Worm (Caenorhabditis elegans): ENCODE results near the gene sftb-6.
"Not testable (repeated sequence)": the region's sequence is repeated elsewhere in the genome, so short reads cannot be mapped to it uniquely, and the experiment has no call there.

sftb-6 gene

ce11 chrII:76662-77061 is 21.5 kb upstream of the sftb-6 start:
- no peak for TF ChIP-seq hmg-4 (GFP tag; optimal IDR thresholded peaks at IDR 0.05)
- no peak for TF ChIP-seq ceh-13 (GFP tag; optimal IDR thresholded peaks at IDR 0.05)
- TF ChIP-seq F13C5.2 (tag; optimal IDR thresholded peaks at IDR 0.05) = no peak
- no peak for TF ChIP-seq tra-4 (tag; optimal IDR thresholded peaks at IDR 0.05)
- TF ChIP-seq sea-1 (GFP tag; conservative IDR thresholded peaks at IDR 0.05) = no peak
- no peak for TF ChIP-seq ets-7 (tag; optimal IDR thresholded peaks at IDR 0.05)
- no peak for TF ChIP-seq hnd-1 (tag; optimal IDR thresholded peaks at IDR 0.05)
- no peak for TF ChIP-seq pes-1 (GFP tag; IDR thresholded peaks at IDR 0.05)
- no peak for TF ChIP-seq tbx-11 (GFP tag; IDR thresholded peaks at IDR 0.05)
- no peak for TF ChIP-seq hmbx-1 (tag; optimal IDR thresholded peaks at IDR 0.05)

DNA sequence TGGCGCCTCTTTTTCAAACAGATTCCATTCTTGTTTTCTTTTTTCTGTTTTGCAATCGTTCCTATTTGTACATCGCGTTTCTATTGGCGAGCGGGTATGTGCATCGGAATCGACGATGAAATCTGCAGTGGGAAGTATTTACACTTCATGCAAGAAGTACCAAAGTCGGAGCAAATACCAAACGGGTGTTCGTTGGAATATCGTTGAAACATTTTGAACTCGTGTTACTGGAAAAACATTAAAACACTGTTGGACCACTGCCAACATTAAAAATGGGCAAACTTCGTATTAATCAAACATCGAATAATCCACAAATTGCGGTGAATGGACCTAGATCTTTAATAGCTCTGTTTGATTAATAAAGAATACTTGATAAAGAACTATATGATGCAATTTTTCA is 19.0 kb upstream of the sftb-6 start, which contains the start of gene C23H3.9:
Gene C23H3.9 (minus strand): TSS at position 101 of the 400 bp plus-strand sequence.
- TF ChIP-seq ama-1 (optimal IDR thresholded peaks at IDR 0.05) = no peak
- TF ChIP-seq tra-4 (tag; optimal IDR thresholded peaks at IDR 0.05) = no peak
- TF ChIP-seq flt-1 (GFP tag; IDR thresholded peaks at IDR 0.05) = no peak
- no peak for TF ChIP-seq ets-7 (tag; optimal IDR thresholded peaks at IDR 0.05)
- TF ChIP-seq F13C5.2 (tag; optimal IDR thresholded peaks at IDR 0.05) = no peak
- TF ChIP-seq ceh-13 (GFP tag; optimal IDR thresholded peaks at IDR 0.05) = no peak
- no peak for TF ChIP-seq tbx-11 (GFP tag; IDR thresholded peaks at IDR 0.05)
- no peak for TF ChIP-seq B0310.2 (tag; optimal IDR thresholded peaks at IDR 0.05)
- no peak for TF ChIP-seq tbx-37 (GFP tag; conservative IDR thresholded peaks at IDR 0.05)
- no peak for TF ChIP-seq scrt-1 (GFP tag; IDR thresholded peaks at IDR 0.05)
- TF ChIP-seq hnd-1 (tag; optimal IDR thresholded peaks at IDR 0.05) = no peak
- no peak for TF ChIP-seq hmg-4 (GFP tag; optimal IDR thresholded peaks at IDR 0.05)
- TF ChIP-seq ceh-36 (tag; optimal IDR thresholded peaks at IDR 0.05) = no peak
- no peak for TF ChIP-seq pes-1 (GFP tag; IDR thresholded peaks at IDR 0.05)

ce11 chrII:84134-84533 is 14.1 kb upstream of the sftb-6 start, which contains the start of gene C50D2.6:
C50D2.6 (plus strand) TSS chrII:84434.
- TF ChIP-seq pes-1 (GFP tag; IDR thresholded peaks at IDR 0.05) = no peak
- TF ChIP-seq F13C5.2 (tag; optimal IDR thresholded peaks at IDR 0.05) = no peak
- TF ChIP-seq aly-1 (tag; optimal IDR thresholded peaks at IDR 0.05) = no peak
- no peak for TF ChIP-seq hnd-1 (tag; optimal IDR thresholded peaks at IDR 0.05)
- no peak for TF ChIP-seq ceh-36 (tag; optimal IDR thresholded peaks at IDR 0.05)
- no peak for TF ChIP-seq tbx-37 (GFP tag; conservative IDR thresholded peaks at IDR 0.05)
- no peak for TF ChIP-seq flt-1 (GFP tag; IDR thresholded peaks at IDR 0.05)
- TF ChIP-seq scrt-1 (GFP tag; IDR thresholded peaks at IDR 0.05) = no peak
- no peak for TF ChIP-seq tra-4 (tag; optimal IDR thresholded peaks at IDR 0.05)
- no peak for TF ChIP-seq B0310.2 (tag; optimal IDR thresholded peaks at IDR 0.05)
- no peak for TF ChIP-seq sea-1 (GFP tag; conservative IDR thresholded peaks at IDR 0.05)
- no peak for TF ChIP-seq tbx-11 (GFP tag; IDR thresholded peaks at IDR 0.05)
- no peak for TF ChIP-seq ets-7 (tag; optimal IDR thresholded peaks at IDR 0.05)
- no peak for TF ChIP-seq hmbx-1 (tag; optimal IDR thresholded peaks at IDR 0.05)
- no peak for TF ChIP-seq ceh-13 (GFP tag; optimal IDR thresholded peaks at IDR 0.05)
- no peak for TF ChIP-seq hmg-4 (GFP tag; optimal IDR thresholded peaks at IDR 0.05)
- TF ChIP-seq ama-1 (optimal IDR thresholded peaks at IDR 0.05) = no peak

DNA sequence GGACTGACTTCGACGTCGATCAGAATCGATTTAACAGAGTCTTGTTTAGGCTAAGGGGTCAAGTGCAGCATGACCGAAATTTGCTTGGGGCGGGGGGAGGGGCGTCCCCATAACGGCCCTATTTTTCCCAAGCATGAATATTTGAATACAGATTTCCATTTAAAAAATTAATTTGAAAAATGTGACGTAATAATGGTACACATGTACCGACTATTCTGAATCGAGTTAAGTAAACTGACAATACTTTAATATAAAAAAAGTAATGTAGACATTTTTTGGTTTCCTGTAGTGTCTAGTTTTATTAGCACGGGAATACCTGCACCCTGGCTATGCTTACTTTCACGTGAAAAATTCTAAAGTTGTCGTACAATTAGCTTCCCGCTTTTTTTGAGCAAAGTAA is 11.4 kb upstream of the sftb-6 start:
- TF ChIP-seq tbx-37 (GFP tag; conservative IDR thresholded peaks at IDR 0.05) (no peak), F13C5.2 (tag; optimal IDR thresholded peaks at IDR 0.05) (no peak), ama-1 (optimal IDR thresholded peaks at IDR 0.05) (no peak)

DNA sequence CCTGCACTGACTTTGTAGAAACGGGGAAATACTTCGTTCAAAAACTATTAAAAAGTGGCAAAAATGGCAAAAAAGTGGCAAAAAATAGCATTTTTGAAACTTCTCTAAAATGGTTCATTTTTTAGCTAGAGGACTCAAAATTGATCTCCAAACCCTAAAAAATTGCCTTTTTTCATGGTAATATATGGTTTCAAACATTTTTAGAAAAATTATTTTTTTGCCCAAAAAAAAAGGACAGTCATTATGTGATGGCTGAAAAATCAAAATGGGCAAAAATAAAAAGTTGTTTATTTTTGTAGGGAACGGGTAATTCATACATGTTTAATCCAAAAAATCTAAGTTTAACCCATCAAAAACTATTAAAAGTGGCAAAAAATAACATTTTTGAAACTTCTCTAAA is 10.3 kb upstream of the sftb-6 start:
- TF ChIP-seq F13C5.2 (tag; optimal IDR thresholded peaks at IDR 0.05) (no peak), sea-1 (GFP tag; conservative IDR thresholded peaks at IDR 0.05) (no peak), hmg-4 (GFP tag; optimal IDR thresholded peaks at IDR 0.05) (no peak), ceh-13 (GFP tag; optimal IDR thresholded peaks at IDR 0.05) (no peak), flt-1 (GFP tag; IDR thresholded peaks at IDR 0.05) (no peak), B0310.2 (tag; optimal IDR thresholded peaks at IDR 0.05) (no peak), tbx-11 (GFP tag; IDR thresholded peaks at IDR 0.05) (no peak), ceh-36 (tag; optimal IDR thresholded peaks at IDR 0.05) (no peak)

DNA sequence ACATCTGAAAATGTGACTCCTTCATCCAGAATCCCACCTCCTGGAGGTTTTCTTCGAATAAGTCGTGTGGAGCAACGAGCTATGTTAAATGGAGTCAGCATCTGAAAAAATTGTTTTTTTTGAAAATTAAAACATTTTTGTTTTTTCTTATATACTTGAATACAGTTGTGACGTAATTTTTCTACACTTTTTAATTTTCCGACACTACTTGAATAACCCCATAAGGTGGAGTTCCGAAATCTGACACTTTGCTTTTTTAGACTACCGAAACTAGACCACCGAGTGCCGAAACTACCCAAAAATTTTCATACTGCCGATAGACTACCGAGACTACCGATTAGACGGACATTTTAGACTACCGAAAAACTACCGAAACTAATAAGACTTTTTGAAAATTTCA is 6.8 kb upstream of the sftb-6 start, which contains the start of gene mcat-1:
Gene mcat-1 (minus strand): TSS at position 101 of the 400 bp plus-strand sequence.
- TF ChIP-seq aly-1 (tag; optimal IDR thresholded peaks at IDR 0.05) = no peak
- no peak for TF ChIP-seq F13C5.2 (tag; optimal IDR thresholded peaks at IDR 0.05)
- TF ChIP-seq ceh-13 (GFP tag; optimal IDR thresholded peaks at IDR 0.05) = no peak
- TF ChIP-seq hmbx-1 (tag; optimal IDR thresholded peaks at IDR 0.05) = no peak
- no peak for TF ChIP-seq tbx-37 (GFP tag; conservative IDR thresholded peaks at IDR 0.05)
- TF ChIP-seq ceh-36 (tag; optimal IDR thresholded peaks at IDR 0.05) = no peak
- no peak for TF ChIP-seq scrt-1 (GFP tag; IDR thresholded peaks at IDR 0.05)
- TF ChIP-seq ets-7 (tag; optimal IDR thresholded peaks at IDR 0.05) = no peak
- no peak for TF ChIP-seq hnd-1 (tag; optimal IDR thresholded peaks at IDR 0.05)
- no peak for TF ChIP-seq sea-1 (GFP tag; conservative IDR thresholded peaks at IDR 0.05)
- TF ChIP-seq ama-1 (optimal IDR thresholded peaks at IDR 0.05) = no peak

ce11 chrII:95177-95576 is 3.0 kb upstream of the sftb-6 start, which contains the start of gene C50D2.7:
C50D2.7 (minus strand) TSS chrII:95277.
- TF ChIP-seq hmbx-1 (tag; optimal IDR thresholded peaks at IDR 0.05) (no peak), sea-1 (GFP tag; conservative IDR thresholded peaks at IDR 0.05) (no peak), aly-1 (tag; optimal IDR thresholded peaks at IDR 0.05) (no peak), flt-1 (GFP tag; IDR thresholded peaks at IDR 0.05) (no peak), ceh-13 (GFP tag; optimal IDR thresholded peaks at IDR 0.05) (no peak), ets-7 (tag; optimal IDR thresholded peaks at IDR 0.05) (no peak), tbx-11 (GFP tag; IDR thresholded peaks at IDR 0.05) (no peak), scrt-1 (GFP tag; IDR thresholded peaks at IDR 0.05) (no peak), ama-1 (optimal IDR thresholded peaks at IDR 0.05) (no peak), ceh-36 (tag; optimal IDR thresholded peaks at IDR 0.05) (no peak), B0310.2 (tag; optimal IDR thresholded peaks at IDR 0.05) (no peak), tbx-37 (GFP tag; conservative IDR thresholded peaks at IDR 0.05) (no peak), hnd-1 (tag; optimal IDR thresholded peaks at IDR 0.05) (no peak), pes-1 (GFP tag; IDR thresholded peaks at IDR 0.05) (no peak), F13C5.2 (tag; optimal IDR thresholded peaks at IDR 0.05) (no peak), hmg-4 (GFP tag; optimal IDR thresholded peaks at IDR 0.05) (no peak)

ce11 chrII:98894-99293 is 690 bp downstream of the sftb-6 start, which contains the start of gene C50D2.10:
C50D2.10 (plus strand) TSS chrII:99138.
- not testable (repeated sequence) for TF ChIP-seq ama-1 (optimal IDR thresholded peaks at IDR 0.05); hmbx-1 (tag; optimal IDR thresholded peaks at IDR 0.05); tbx-11 (GFP tag; IDR thresholded peaks at IDR 0.05)
